Worm (Caenorhabditis elegans) whole organism, mixed stage, embryonic: ENCODE data around the gene F01D4.5.

ENCODE experiments used
- ceh-39 ChIP-seq: fragments of 150-350 bp; optimal IDR thresholded peaks from 2 replicates; lab custom pipeline; 2014; ENCODE audit warnings: missing biosample characterization, missing genetic modification characterization
- elt-3 ChIP-seq: fragments of 150-350 bp; optimal IDR thresholded peaks from 2 replicates; lab custom pipeline; 2014; ENCODE audit warnings: missing biosample characterization, missing genetic modification characterization
- lin-13 ChIP-seq: fragments of 150-350 bp; optimal IDR thresholded peaks from 2 replicates; lab custom pipeline; 2014; ENCODE audit warnings: missing biosample characterization, missing genetic modification characterization
- lsy-2 ChIP-seq: fragments of 150-350 bp; optimal IDR thresholded peaks from 2 replicates; lab custom pipeline; 2014; ENCODE audit warnings: missing biosample characterization, missing genetic modification characterization
- mab-5 ChIP-seq: fragments of 150-350 bp; optimal IDR thresholded peaks from 2 replicates; lab custom pipeline; 2014; ENCODE audit warnings: missing biosample characterization, missing genetic modification characterization
- nhr-12 ChIP-seq: fragments of 150-350 bp; optimal IDR thresholded peaks from 2 replicates; lab custom pipeline; 2014; ENCODE audit warnings: missing biosample characterization, missing genetic modification characterization
- nhr-28 ChIP-seq: fragments of 150-350 bp; optimal IDR thresholded peaks from 2 replicates; lab custom pipeline; 2014; ENCODE audit warnings: missing biosample characterization, missing genetic modification characterization
- snpc-4 ChIP-seq: fragments of 150-350 bp; optimal IDR thresholded peaks from 2 replicates; lab custom pipeline; 2014; ENCODE audit warnings: missing biosample characterization, missing genetic modification characterization
- tbx-8 ChIP-seq: fragments of 200-800 bp; sonication (Bioruptor generic); optimal IDR thresholded peaks from 2 replicates; lab custom pipeline; 2018; ENCODE audit warnings: mild to moderate bottlenecking, missing genetic modification characterization, moderate library complexity, missing compliant biosample characterization
- unc-62 ChIP-seq: fragments of 150-350 bp; optimal IDR thresholded peaks from 2 replicates; lab custom pipeline; 2014; ENCODE audit warnings: missing biosample characterization, missing genetic modification reagents, missing genetic modification characterization
- ztf-11 ChIP-seq: fragments of 150-350 bp; optimal IDR thresholded peaks from 2 replicates; lab custom pipeline; 2014; ENCODE audit warnings: missing biosample characterization, missing genetic modification characterization

DNA sequence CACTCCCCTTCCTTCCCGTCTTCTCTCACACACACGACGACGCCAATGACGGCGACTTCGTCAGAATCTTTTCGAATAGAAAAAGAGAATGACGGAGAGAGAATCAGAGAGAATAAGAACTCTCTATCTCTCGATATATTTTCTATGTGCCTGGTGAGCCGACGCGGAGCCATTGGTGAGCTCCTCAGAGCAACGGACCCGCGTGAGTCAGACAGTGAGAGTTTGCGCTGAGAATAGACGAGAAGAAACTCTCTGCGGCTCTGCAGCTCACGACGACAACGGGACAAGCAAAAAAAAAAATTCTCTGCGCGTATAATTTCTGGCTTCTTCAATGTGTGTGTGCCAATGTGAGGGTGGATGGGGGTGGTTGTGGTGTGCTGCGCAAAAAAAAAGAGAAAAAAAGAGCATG, 16.5 kb upstream of the F01D4.5 start:
- TF ChIP-seq unc-62 (GFP tag; lab: Kevin White, UChicago) (peak; percentile 17), lsy-2 (tag; lab: Kevin White, UChicago) (no peak), lin-13 (tag; lab: Kevin White, UChicago) (no peak), nhr-12 (tag; lab: Kevin White, UChicago) (no peak), snpc-4 (no peak), tbx-8 (GFP tag; lab: Kevin White, UChicago) (no peak), nhr-28 (tag; lab: Kevin White, UChicago) (no peak), ceh-39 (tag; lab: Kevin White, UChicago) (no peak), elt-3 (tag; lab: Kevin White, UChicago) (no peak), ztf-11 (tag; lab: Kevin White, UChicago) (no peak), mab-5 (tag; lab: Kevin White, UChicago) (no peak)
